Worm (Caenorhabditis elegans) whole organism, mixed stage, embryonic: ENCODE data around the gene E02H1.5.

Experiments
- lsy-2 ChIP-seq: fragments of 150-350 bp; optimal IDR thresholded peaks from 2 replicates; lab custom pipeline; 2014; ENCODE audit warnings: missing biosample characterization, missing genetic modification characterization
- nhr-12 ChIP-seq: fragments of 150-350 bp; optimal IDR thresholded peaks from 2 replicates; lab custom pipeline; 2014; ENCODE audit warnings: missing biosample characterization, missing genetic modification characterization
- nhr-237 ChIP-seq: fragments of 150-350 bp; optimal IDR thresholded peaks from 2 replicates; lab custom pipeline; 2014; ENCODE audit warnings: missing biosample characterization, missing genetic modification characterization
- nhr-28 ChIP-seq: fragments of 150-350 bp; optimal IDR thresholded peaks from 2 replicates; lab custom pipeline; 2014; ENCODE audit warnings: missing biosample characterization, missing genetic modification characterization
- snpc-4 ChIP-seq: fragments of 150-350 bp; optimal IDR thresholded peaks from 2 replicates; lab custom pipeline; 2014; ENCODE audit warnings: missing biosample characterization, missing genetic modification characterization

ce11 chrII:9557437-9558150 is 37.4 kb upstream of the E02H1.5 start, which contains the start of gene zfp-2:
- TF ChIP-seq nhr-12 (tag; lab: Kevin White, UChicago) (no peak), nhr-28 (tag; lab: Kevin White, UChicago) (no peak), nhr-237 (no peak), snpc-4 (tag; lab: Kevin White, UChicago) (no peak), lsy-2 (tag; lab: Kevin White, UChicago) (peak; percentile 8)
